Worm (Caenorhabditis elegans) whole organism, late embryonic: ENCODE results near the gene tmbi-4.

Source experiments
- elt-4 ChIP-seq: sonication (generic microtip); optimal IDR thresholded peaks from 2 replicates; lab custom pipeline; 2016; ENCODE audit warnings: missing genetic modification characterization, missing compliant biosample characterization
- nhr-11 ChIP-seq: fragments of 150-350 bp; optimal IDR thresholded peaks from 2 replicates; lab custom pipeline; 2014; ENCODE audit warnings: missing biosample characterization, missing genetic modification characterization
- ttx-3 ChIP-seq: sonication (generic microtip); optimal IDR thresholded peaks from 2 replicates; lab custom pipeline; 2016; ENCODE audit warnings: missing genetic modification reagents, missing genetic modification characterization, missing compliant biosample characterization

DNA sequence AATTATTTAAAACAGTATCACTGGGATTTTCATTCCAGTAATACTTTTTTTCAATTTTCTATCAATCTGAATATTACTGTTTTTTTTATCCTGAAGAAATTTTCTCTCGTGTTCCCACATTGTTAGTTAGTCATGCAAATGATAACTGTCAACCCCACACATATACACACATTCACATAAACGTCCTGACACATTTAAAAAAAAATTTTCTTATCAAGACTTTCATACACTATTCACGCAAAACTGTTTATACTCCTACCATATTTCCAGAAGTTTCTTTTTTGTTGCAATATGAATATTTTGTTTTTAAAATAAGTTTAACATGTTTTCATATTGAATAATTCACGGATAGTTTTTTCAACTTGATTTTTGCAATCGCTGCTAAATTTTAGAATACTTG, 58.0 kb downstream of the tmbi-4 start:
- TF ChIP-seq nhr-11 (tag; lab: Kevin White, UChicago) = no peak
- no peak for TF ChIP-seq ttx-3
- TF ChIP-seq elt-4 (tag; lab: Kevin White, UChicago) = no peak
